Worm (Caenorhabditis elegans): ENCODE data around the gene dsl-2.

DNA sequence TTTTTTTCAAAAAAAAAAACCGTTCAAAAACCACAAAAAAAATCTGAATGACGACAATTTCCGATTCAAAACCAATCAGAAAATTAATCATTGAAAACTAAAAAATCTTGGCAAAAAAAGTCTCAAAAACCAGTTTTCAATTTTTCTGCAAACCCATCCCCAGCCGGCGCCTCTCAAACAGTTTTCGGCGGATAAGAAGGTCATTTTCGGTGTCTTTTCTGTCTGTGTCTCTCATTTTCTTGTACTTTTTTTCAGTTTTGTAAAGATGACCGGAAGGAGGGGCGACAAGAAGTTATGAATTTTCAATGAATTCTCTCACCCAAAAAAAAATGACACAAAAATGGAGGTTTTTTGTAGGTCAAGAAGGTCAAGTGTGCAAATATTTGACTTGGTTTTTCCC, 49.6 kb downstream of the dsl-2 start:
- no peak for TF ChIP-seq unc-62 (GFP tag; optimal IDR thresholded peaks at IDR 0.05)
- TF ChIP-seq lin-13 (GFP tag; optimal IDR thresholded peaks at IDR 0.05): no peak

All from whole organism, L2 larva.